Fruit fly (Drosophila melanogaster) whole organism, wandering third instar larva: ENCODE results near the gene Cpr11A.

ENCODE experiments used
- Hr78 ChIP-seq: fragments of >200 bp; optimal IDR thresholded peaks from 2 replicates; lab custom pipeline; 2017; ENCODE audit warnings: missing biosample characterization, missing genetic modification characterization
- Hr83 ChIP-seq: fragments of 200-300 bp; sonication (Bioruptor generic); optimal IDR thresholded peaks from 2 replicates; lab custom pipeline; 2016; ENCODE audit warnings: missing biosample characterization, mild to moderate bottlenecking, missing genetic modification characterization, moderate library complexity; ENCODE audit not compliant: poor library complexity, severe bottlenecking
- Jra ChIP-seq: sonication (Bioruptor generic); optimal IDR thresholded peaks from 2 replicates; lab custom pipeline; 2016; ENCODE audit warnings: missing biosample characterization, missing genetic modification characterization
- OdsH ChIP-seq: fragments of 200-800 bp; sonication (Bioruptor generic); optimal IDR thresholded peaks from 2 replicates; lab custom pipeline; 2016; ENCODE audit warnings: missing biosample characterization, mild to moderate bottlenecking, missing genetic modification characterization
- br ChIP-seq: fragments of 200-800 bp; sonication (Bioruptor generic); optimal IDR thresholded peaks from 2 replicates; lab custom pipeline; 2016; ENCODE audit warnings: missing biosample characterization, missing genetic modification characterization
- h ChIP-seq: fragments of 200-800 bp; sonication (Bioruptor generic); optimal IDR thresholded peaks from 3 replicates; lab custom pipeline; 2016; ENCODE audit warnings: missing biosample characterization, mild to moderate bottlenecking, missing genetic modification characterization

DNA sequence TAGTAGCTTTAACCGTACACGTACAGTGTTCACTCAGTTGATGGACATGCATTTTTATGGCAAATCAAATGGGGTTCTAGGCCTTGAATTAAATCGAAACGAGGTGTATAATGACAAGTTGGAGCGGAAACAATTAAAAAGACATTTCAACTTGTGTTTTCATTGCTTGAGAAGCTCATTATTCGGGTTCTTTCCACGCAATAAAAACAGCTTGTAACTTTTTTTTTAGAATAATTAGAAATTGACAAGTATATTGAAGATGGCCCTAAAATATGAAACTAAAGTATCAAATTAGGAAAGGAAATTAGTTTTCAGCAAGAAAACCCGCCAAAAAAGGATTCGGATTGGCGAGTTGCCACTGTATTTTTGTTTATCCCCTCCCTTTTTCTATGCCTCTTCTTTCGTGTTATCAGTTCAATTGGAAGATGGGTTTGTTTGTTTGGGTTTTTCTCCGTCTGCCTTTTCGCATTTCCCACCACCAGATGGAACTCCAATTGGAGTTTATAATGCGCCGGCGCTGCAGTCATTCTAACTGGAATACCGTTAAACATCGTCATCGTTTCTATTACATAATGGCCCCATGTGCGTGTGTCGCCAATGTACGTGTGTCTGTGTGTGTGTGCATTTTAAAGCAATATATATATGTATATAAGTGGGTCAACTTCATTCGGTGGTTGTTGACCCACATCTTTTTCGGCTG lies 20.1 kb upstream of the Cpr11A start:
- TF ChIP-seq Hr78 (GFP tag; lab: Kevin White, UChicago), result no peak
- no peak for TF ChIP-seq br
- no peak for TF ChIP-seq OdsH (GFP tag; lab: Kevin White, UChicago)
- no peak for TF ChIP-seq h (GFP tag; lab: Kevin White, UChicago)
- no peak for TF ChIP-seq Hr83
- TF ChIP-seq Jra (GFP tag; lab: Kevin White, UChicago), result no peak
